Worm (Caenorhabditis elegans) whole organism, young adult: Measurements from ENCODE around the gene clec-178.

ENCODE experiments used
- B0336.3 ChIP-seq: fragments of 200-800 bp; sonication (Bioruptor generic); IDR thresholded peaks from 2 replicates; pipeline ENCODE4 v1.3.6; 2022; ENCODE audit warnings: missing genetic modification characterization, missing compliant biosample characterization
- C17E4.6 ChIP-seq: fragments of 200-800 bp; sonication (Bioruptor generic); IDR thresholded peaks from 2 replicates; pipeline ENCODE4 v1.3.6; 2022; ENCODE audit warnings: missing genetic modification reagents, missing genetic modification characterization, missing compliant biosample characterization
- F39B2.1 ChIP-seq: fragments of 200-800 bp; sonication (Bioruptor generic); IDR thresholded peaks from 2 replicates; pipeline ENCODE4 v1.3.6; 2022; ENCODE audit warnings: missing genetic modification reagents, missing genetic modification characterization, missing compliant biosample characterization
- F49E8.2 ChIP-seq: sonication (generic microtip); optimal IDR thresholded peaks from 3 replicates; lab custom pipeline; 2017; ENCODE audit warnings: missing genetic modification characterization, mild to moderate bottlenecking, missing compliant biosample characterization, antibody characterized with exemption, moderate library complexity; ENCODE audit not compliant: insufficient read depth
- F55B11.4 ChIP-seq: sonication (generic microtip); optimal IDR thresholded peaks from 2 replicates; lab custom pipeline; 2016; ENCODE audit warnings: missing compliant biosample characterization, missing genetic modification characterization, borderline replicate concordance; ENCODE audit not compliant: insufficient read depth
- T07F8.4 ChIP-seq: sonication (generic microtip); optimal IDR thresholded peaks from 2 replicates; lab custom pipeline; 2016; ENCODE audit warnings: mild to moderate bottlenecking, missing genetic modification characterization, moderate library complexity, missing compliant biosample characterization
- T26A5.8 ChIP-seq: sonication (generic microtip); optimal IDR thresholded peaks from 2 replicates; lab custom pipeline; 2016; ENCODE audit warnings: missing genetic modification characterization, missing compliant biosample characterization
- Y53G8AR.9 ChIP-seq: fragments of 200-800 bp; sonication (Bioruptor generic); conservative IDR thresholded peaks from 2 replicates; pipeline ENCODE4 v1.3.6; 2022; ENCODE audit warnings: missing genetic modification reagents, missing genetic modification characterization, missing compliant biosample characterization
- Y79H2A.3 ChIP-seq: fragments of 200-800 bp; sonication (Bioruptor generic); conservative IDR thresholded peaks from 2 replicates; pipeline ENCODE4 v1.3.6; 2022; ENCODE audit warnings: missing genetic modification reagents, missing genetic modification characterization, missing compliant biosample characterization
- akir-1 ChIP-seq: fragments of 200-800 bp; sonication (Bioruptor generic); optimal IDR thresholded peaks from 2 replicates; lab custom pipeline; 2018; ENCODE audit warnings: mild to moderate bottlenecking, missing genetic modification characterization, moderate library complexity, missing compliant biosample characterization
- attf-3 ChIP-seq: fragments of 200-800 bp; sonication (Bioruptor generic); conservative IDR thresholded peaks from 2 replicates; pipeline ENCODE4 v1.3.6; 2022; ENCODE audit warnings: missing genetic modification reagents, missing genetic modification characterization, missing compliant biosample characterization
- attf-6 ChIP-seq: fragments of 200-800 bp; sonication (Bioruptor generic); IDR thresholded peaks from 2 replicates; pipeline ENCODE4 v1.3.6; 2022; ENCODE audit warnings: missing genetic modification reagents, missing genetic modification characterization, missing compliant biosample characterization
- bed-1 ChIP-seq: fragments of 200-800 bp; sonication (Bioruptor generic); IDR thresholded peaks from 2 replicates; pipeline ENCODE4 v1.3.6; 2022; ENCODE audit warnings: missing genetic modification reagents, missing genetic modification characterization, missing compliant biosample characterization
- cebp-1 ChIP-seq, 2 experiments: fragments of 200-800 bp in 1 of 2; sonication (Bioruptor generic) in 1 of 2; sonication (generic microtip) in 1 of 2; IDR thresholded peaks in 1 of 2; optimal IDR thresholded peaks in 1 of 2; 2 replicates each; pipeline versions ENCODE4 v1.3.6 to Lab custom; 2017 to 2022; ENCODE audit warnings: missing compliant biosample characterization in 2 of 2, missing genetic modification characterization in 2 of 2, mild to moderate bottlenecking in 1 of 2, missing genetic modification reagents in 1 of 2, moderate library complexity in 1 of 2
- ceh-27 ChIP-seq: fragments of 200-800 bp; sonication (Bioruptor generic); optimal IDR thresholded peaks from 2 replicates; lab custom pipeline; 2018; ENCODE audit warnings: mild to moderate bottlenecking, missing genetic modification characterization, moderate library complexity, missing compliant biosample characterization
- ceh-40 ChIP-seq: fragments of 200-800 bp; sonication (Bioruptor generic); IDR thresholded peaks from 2 replicates; pipeline ENCODE4 v1.3.6; 2022; ENCODE audit warnings: missing genetic modification characterization, missing compliant biosample characterization
- chd-7 ChIP-seq: sonication (generic microtip); optimal IDR thresholded peaks from 2 replicates; lab custom pipeline; 2016; ENCODE audit warnings: mild to moderate bottlenecking, missing genetic modification characterization, moderate library complexity, missing compliant biosample characterization
- efl-1 ChIP-seq: fragments of 150-350 bp; optimal IDR thresholded peaks from 2 replicates; lab custom pipeline; 2014; ENCODE audit warnings: missing biosample characterization, missing genetic modification reagents, missing genetic modification characterization
- egl-44 ChIP-seq: fragments of 200-800 bp; sonication (Bioruptor generic); IDR thresholded peaks from 2 replicates; pipeline ENCODE4 v1.3.6; 2022; ENCODE audit warnings: missing genetic modification reagents, missing genetic modification characterization, missing compliant biosample characterization
- hlh-12 ChIP-seq: sonication (generic microtip); optimal IDR thresholded peaks from 2 replicates; lab custom pipeline; 2016; ENCODE audit warnings: missing genetic modification characterization, missing compliant biosample characterization
- hmg-20 ChIP-seq: fragments of 200-800 bp; sonication (Bioruptor generic); IDR thresholded peaks from 2 replicates; pipeline ENCODE4 v1.3.6; 2022; ENCODE audit warnings: missing genetic modification reagents, missing genetic modification characterization, missing compliant biosample characterization
- hsf-1 ChIP-seq: fragments of 200-800 bp; sonication (Bioruptor generic); IDR thresholded peaks from 2 replicates; pipeline ENCODE4 v1.3.6; 2022; ENCODE audit warnings: missing genetic modification reagents, missing genetic modification characterization, missing compliant biosample characterization
- lin-26 ChIP-seq: fragments of 200-800 bp; sonication (Bioruptor generic); IDR thresholded peaks from 2 replicates; pipeline ENCODE4 v1.3.6; 2022; ENCODE audit warnings: missing genetic modification reagents, missing genetic modification characterization, missing compliant biosample characterization
- lin-54 ChIP-seq: fragments of 200-800 bp; sonication (Bioruptor generic); optimal IDR thresholded peaks from 2 replicates; lab custom pipeline; 2018; ENCODE audit warnings: mild to moderate bottlenecking, missing genetic modification characterization, missing compliant biosample characterization
- lir-1 ChIP-seq: fragments of 200-800 bp; sonication (Bioruptor generic); conservative IDR thresholded peaks from 2 replicates; pipeline ENCODE4 v1.3.6; 2022; ENCODE audit warnings: missing genetic modification reagents, missing genetic modification characterization, missing compliant biosample characterization
- madf-10 ChIP-seq: sonication (generic microtip); optimal IDR thresholded peaks from 2 replicates; lab custom pipeline; 2016; ENCODE audit warnings: mild to moderate bottlenecking, missing genetic modification characterization, missing compliant biosample characterization
- mel-28 ChIP-seq: sonication (generic microtip); optimal IDR thresholded peaks from 2 replicates; lab custom pipeline; 2016; ENCODE audit warnings: borderline replicate concordance, mild to moderate bottlenecking, missing genetic modification characterization, missing compliant biosample characterization
- mes-4 ChIP-seq: sonication (generic microtip); optimal IDR thresholded peaks from 2 replicates; lab custom pipeline; 2016; ENCODE audit warnings: missing genotype, missing genetic modification characterization, missing compliant biosample characterization
- nfya-1 ChIP-seq: sonication (generic microtip); optimal IDR thresholded peaks from 2 replicates; lab custom pipeline; 2017; ENCODE audit warnings: antibody characterized with exemption, missing compliant biosample characterization, missing genetic modification characterization, borderline replicate concordance; ENCODE audit not compliant: insufficient read depth
- nhr-120 ChIP-seq: fragments of 200-800 bp; sonication (Bioruptor generic); IDR thresholded peaks from 2 replicates; pipeline ENCODE4 v1.3.6; 2022; ENCODE audit warnings: missing genetic modification characterization, missing compliant biosample characterization
- nhr-179 ChIP-seq: sonication (generic microtip); optimal IDR thresholded peaks from 2 replicates; lab custom pipeline; 2016; ENCODE audit warnings: mild to moderate bottlenecking, missing genetic modification characterization, missing compliant biosample characterization
- nhr-90 ChIP-seq: sonication (generic microtip); optimal IDR thresholded peaks from 2 replicates; lab custom pipeline; 2016; ENCODE audit warnings: missing genotype, mild to moderate bottlenecking, missing genetic modification characterization, missing compliant biosample characterization
- tlf-1 ChIP-seq: fragments of 200-800 bp; sonication (Bioruptor generic); optimal IDR thresholded peaks from 2 replicates; lab custom pipeline; 2018; ENCODE audit warnings: mild to moderate bottlenecking, missing genetic modification characterization, missing compliant biosample characterization
- ztf-25 ChIP-seq: fragments of 200-800 bp; sonication (Bioruptor generic); IDR thresholded peaks from 2 replicates; pipeline ENCODE4 v1.3.6; 2022; ENCODE audit warnings: missing genetic modification reagents, missing genetic modification characterization, missing compliant biosample characterization
- ztf-26 ChIP-seq: sonication (generic microtip); optimal IDR thresholded peaks from 2 replicates; lab custom pipeline; 2017; ENCODE audit warnings: missing genetic modification characterization, missing compliant biosample characterization

clec-178 gene

ce11 chrIV:5623718-5624117 is 30.0 kb upstream of the clec-178 start, which contains the start of gene srsx-15:
srsx-15 (minus strand) TSS chrIV:5623818.
- TF ChIP-seq nfya-1 (tag; lab: Kevin White, UChicago) (no peak), lin-54 (GFP tag; lab: Kevin White, UChicago) (no peak)

ce11 chrIV:5627056-5627455 is 26.7 kb upstream of the clec-178 start, which contains the start of gene srsx-14:
srsx-14 (minus strand) TSS chrIV:5627156.
- TF ChIP-seq ceh-40 (GFP tag; lab: Robert Waterston, UW), result no peak
- no peak for TF ChIP-seq cebp-1 (GFP tag; IDR thresholded peaks at IDR 0.05; lab: Robert Waterston, UW)
- TF ChIP-seq cebp-1 (tag; optimal IDR thresholded peaks at IDR 0.05; lab: Kevin White, UChicago), result no peak
- TF ChIP-seq lin-26 (GFP tag; lab: Robert Waterston, UW), result no peak
- no peak for TF ChIP-seq hlh-12 (tag; lab: Kevin White, UChicago)
- no peak for TF ChIP-seq attf-6 (GFP tag; lab: Robert Waterston, UW)
- TF ChIP-seq F39B2.1, result no peak

- no peak for TF ChIP-seq ztf-25 (GFP tag; lab: Robert Waterston, UW)
- no peak for TF ChIP-seq chd-7 (tag; lab: Kevin White, UChicago)
- no peak for TF ChIP-seq efl-1
- no peak for TF ChIP-seq ztf-26
- no peak for TF ChIP-seq B0336.3 (GFP tag; lab: Robert Waterston, UW)
- no peak for TF ChIP-seq mel-28 (tag; lab: Kevin White, UChicago)
- no peak for TF ChIP-seq T07F8.4 (tag; lab: Kevin White, UChicago)
- TF ChIP-seq ceh-27 (GFP tag; lab: Kevin White, UChicago), result no peak
- TF ChIP-seq hmg-20 (GFP tag; lab: Robert Waterston, UW), result no peak
- TF ChIP-seq akir-1, result no peak
- TF ChIP-seq lir-1, result no peak
Observed at ce11 chrIV:5630156-5630555, 23.6 kb upstream of the clec-178 start, which contains the start of gene srd-12. srd-12 (minus strand) TSS chrIV:5630256.

- TF ChIP-seq mes-4 (tag; lab: Kevin White, UChicago) (no peak), T26A5.8 (tag; lab: Kevin White, UChicago) (no peak), nhr-90 (tag; lab: Kevin White, UChicago) (no peak), madf-10 (tag; lab: Kevin White, UChicago) (no peak), egl-44 (GFP tag; lab: Robert Waterston, UW) (no peak), attf-3 (no peak), hsf-1 (no peak), nhr-179 (tag; lab: Kevin White, UChicago) (no peak), C17E4.6 (GFP tag; lab: Robert Waterston, UW) (no peak), Y79H2A.3 (GFP tag; lab: Robert Waterston, UW) (no peak), bed-1 (no peak), F39B2.1 (no peak), F55B11.4 (no peak), tlf-1 (GFP tag; lab: Kevin White, UChicago) (no peak), ztf-25 (GFP tag; lab: Robert Waterston, UW) (no peak), nhr-120 (no peak), Y53G8AR.9 (no peak), F49E8.2 (tag; lab: Kevin White, UChicago) (no peak)
Observed at ce11 chrIV:5631628-5632027, 22.1 kb upstream of the clec-178 start, which contains the start of gene ttbk-8.2. ttbk-8.2 (plus strand) TSS chrIV:5631928.
